Worm (Caenorhabditis elegans): ENCODE data around the gene tth-1.
"Not testable (repeated sequence)": the region's sequence is repeated elsewhere in the genome, so short reads cannot be mapped to it uniquely, and the experiment has no call there.

ce11 chrX:8410754-8411153 is 12.8 kb downstream of the tth-1 start, which contains the start of gene F08F1.9:
- not testable (repeated sequence) for TF ChIP-seq elt-1 (tag; optimal IDR thresholded peaks at IDR 0.05); snpc-4 (tag; optimal IDR thresholded peaks at IDR 0.05); unc-62 (GFP tag; optimal IDR thresholded peaks at IDR 0.05); mdl-1 (tag; optimal IDR thresholded peaks at IDR 0.05); lin-39 (tag; optimal IDR thresholded peaks at IDR 0.05); sma-3 (GFP tag; optimal IDR thresholded peaks at IDR 0.05); nhr-237 (tag; optimal IDR thresholded peaks at IDR 0.05); elt-3 (tag; optimal IDR thresholded peaks at IDR 0.05); F13H6.1 (tag; optimal IDR thresholded peaks at IDR 0.05); sem-4 (tag; optimal IDR thresholded peaks at IDR 0.05)

Data from whole organism, L2 larva.